Worm (Caenorhabditis elegans) whole organism, L1 larva: ENCODE data around the gene C24H12.4.

Experiments used
- C04F5.9 ChIP-seq: sonication (generic microtip); optimal IDR thresholded peaks from 2 replicates; lab custom pipeline; 2016; ENCODE audit warnings: missing genetic modification characterization, missing compliant biosample characterization
- aha-1 ChIP-seq: fragments of 150-350 bp; optimal IDR thresholded peaks from 2 replicates; lab custom pipeline; 2014; ENCODE audit warnings: missing biosample characterization, missing genetic modification characterization
- aly-2 ChIP-seq: fragments of 150-350 bp; optimal IDR thresholded peaks from 2 replicates; lab custom pipeline; 2014; ENCODE audit warnings: missing biosample characterization, missing genetic modification characterization
- ceh-82 ChIP-seq, 3 experiments: fragments of 150-350 bp in 1 of 3; sonication (generic microtip) in 2 of 3; optimal IDR thresholded peaks; 2 replicates each; lab custom pipeline; 2014 to 2017; ENCODE audit warnings: missing biosample characterization in 3 of 3, missing genetic modification characterization in 3 of 3
- ces-1 ChIP-seq: fragments of 150-350 bp; optimal IDR thresholded peaks from 2 replicates; lab custom pipeline; 2014; ENCODE audit warnings: missing biosample characterization, missing genetic modification reagents, missing genetic modification characterization
- dpl-1 ChIP-seq, 3 experiments: fragments of 150-350 bp in 2 of 3; sonication (generic microtip) in 1 of 3; optimal IDR thresholded peaks; 2 replicates each; lab custom pipeline; 2014 to 2017; ENCODE audit warnings: missing biosample characterization in 3 of 3, missing genetic modification characterization in 3 of 3, missing genetic modification reagents in 3 of 3
- efl-1 ChIP-seq, 4 experiments: fragments of 150-350 bp; optimal IDR thresholded peaks in 3 of 4; peaks in 1 of 4; 1 replicate in 1 of 4; 2 replicates in 3 of 4; lab custom pipeline; 2014; ENCODE audit warnings: missing biosample characterization in 2 of 4, missing genetic modification characterization in 2 of 4, missing genetic modification reagents in 2 of 4
- efl-3 ChIP-seq: fragments of 200-800 bp; sonication (Bioruptor generic); optimal IDR thresholded peaks from 2 replicates; lab custom pipeline; 2018; ENCODE audit warnings: mild to moderate bottlenecking, missing genetic modification characterization, missing compliant biosample characterization
- egl-13 ChIP-seq: sonication (generic microtip); optimal IDR thresholded peaks from 2 replicates; lab custom pipeline; 2016; ENCODE audit warnings: missing genotype, missing genetic modification reagents, missing genetic modification characterization, missing compliant biosample characterization
- egl-27 ChIP-seq, 2 experiments: fragments of 150-350 bp in 1 of 2; sonication (generic microtip); optimal IDR thresholded peaks; 3 replicates each; lab custom pipeline; 2017 to 2018; ENCODE audit warnings: missing biosample characterization in 2 of 2, missing genetic modification characterization in 2 of 2, missing genetic modification reagents in 2 of 2
- ets-5 ChIP-seq: fragments of 200-800 bp; sonication (Bioruptor generic); IDR thresholded peaks from 2 replicates; pipeline ENCODE4 v1.3.6; 2022; ENCODE audit warnings: missing genetic modification characterization, missing compliant biosample characterization
- fkh-10 ChIP-seq: sonication (generic microtip); optimal IDR thresholded peaks from 2 replicates; lab custom pipeline; 2017; ENCODE audit warnings: missing biosample characterization, missing genetic modification reagents, missing genetic modification characterization
- grh-1 ChIP-seq: fragments of 200-800 bp; sonication (Bioruptor generic); IDR thresholded peaks from 2 replicates; pipeline ENCODE4 v1.3.6; 2022; ENCODE audit warnings: missing genetic modification reagents, missing genetic modification characterization, missing compliant biosample characterization
- hlh-4 ChIP-seq: sonication (generic microtip); optimal IDR thresholded peaks from 2 replicates; lab custom pipeline; 2016; ENCODE audit warnings: mild to moderate bottlenecking, missing genetic modification characterization, missing compliant biosample characterization
- hpl-2 ChIP-seq: fragments of 150-350 bp; optimal IDR thresholded peaks from 2 replicates; lab custom pipeline; 2014; ENCODE audit warnings: missing biosample characterization, missing genetic modification reagents, missing genetic modification characterization
- isw-1 ChIP-seq: fragments of 200-800 bp; sonication (Bioruptor generic); IDR thresholded peaks from 2 replicates; pipeline ENCODE4 v1.3.6; 2022; ENCODE audit warnings: missing genetic modification characterization, missing compliant biosample characterization
- lin-13 ChIP-seq: fragments of 150-350 bp; optimal IDR thresholded peaks from 2 replicates; lab custom pipeline; 2014; ENCODE audit warnings: missing biosample characterization, missing genetic modification reagents, missing genetic modification characterization
- lin-15B ChIP-seq: fragments of 150-350 bp; sonication (generic microtip); optimal IDR thresholded peaks from 3 replicates; lab custom pipeline; 2014; ENCODE audit warnings: missing biosample characterization, missing genetic modification characterization
- lin-35 ChIP-seq, 2 experiments: fragments of 150-350 bp; optimal IDR thresholded peaks; 2 replicates each; lab custom pipeline; 2014; ENCODE audit warnings: missing biosample characterization in 2 of 2, missing genetic modification characterization in 2 of 2, missing genetic modification reagents in 2 of 2
- mab-9 ChIP-seq: fragments of 200-800 bp; sonication (Bioruptor generic); IDR thresholded peaks from 2 replicates; pipeline ENCODE4 v1.3.6; 2022; ENCODE audit warnings: missing genetic modification reagents, missing genetic modification characterization, missing compliant biosample characterization
- mdl-1 ChIP-seq, 2 experiments: fragments of 150-350 bp; optimal IDR thresholded peaks; 2 replicates each; lab custom pipeline; 2014 to 2017; ENCODE audit warnings: missing biosample characterization in 2 of 2, missing genetic modification characterization in 2 of 2, inconsistent platforms in 1 of 2
- mef-2 ChIP-seq: fragments of 150-350 bp; optimal IDR thresholded peaks from 2 replicates; lab custom pipeline; 2014; ENCODE audit warnings: missing biosample characterization, missing genetic modification characterization
- nhr-11 ChIP-seq: fragments of 150-350 bp; optimal IDR thresholded peaks from 2 replicates; lab custom pipeline; 2014; ENCODE audit warnings: missing biosample characterization, missing genetic modification characterization
- nhr-19 ChIP-seq: fragments of 200-800 bp; sonication (Bioruptor generic); conservative IDR thresholded peaks from 2 replicates; pipeline ENCODE4 v1.3.6; 2022; ENCODE audit warnings: missing genetic modification characterization, missing compliant biosample characterization
- nhr-28 ChIP-seq: fragments of 150-350 bp; optimal IDR thresholded peaks from 2 replicates; lab custom pipeline; 2014; ENCODE audit warnings: missing biosample characterization, missing genetic modification characterization
- nhr-47 ChIP-seq: sonication (generic microtip); optimal IDR thresholded peaks from 2 replicates; lab custom pipeline; 2016; ENCODE audit warnings: mild to moderate bottlenecking, missing genetic modification characterization, moderate library complexity, missing compliant biosample characterization
- nhr-85 ChIP-seq: sonication (generic microtip); peaks from one replicate; lab custom pipeline; 2016; ENCODE audit warnings: missing genetic modification characterization, inconsistent platforms, missing compliant biosample characterization
- nhr-90 ChIP-seq: sonication (generic microtip); optimal IDR thresholded peaks from 2 replicates; lab custom pipeline; 2016; ENCODE audit warnings: mild to moderate bottlenecking, missing genetic modification characterization, missing compliant biosample characterization; ENCODE audit not compliant: poor library complexity
- pag-3 ChIP-seq: sonication (generic microtip); optimal IDR thresholded peaks from 2 replicates; lab custom pipeline; 2017; ENCODE audit warnings: missing genetic modification characterization, mild to moderate bottlenecking, missing compliant biosample characterization, antibody characterized with exemption, borderline replicate concordance; ENCODE audit not compliant: insufficient read depth
- pqm-1 ChIP-seq: sonication (generic microtip); optimal IDR thresholded peaks from 3 replicates; lab custom pipeline; 2017; ENCODE audit warnings: missing biosample characterization, missing genetic modification characterization
- rnt-1 ChIP-seq: sonication (generic microtip); optimal IDR thresholded peaks from 2 replicates; lab custom pipeline; 2016; ENCODE audit warnings: mild to moderate bottlenecking, missing genetic modification characterization, moderate library complexity, missing compliant biosample characterization
- skn-1 ChIP-seq: fragments of 150-350 bp; optimal IDR thresholded peaks from 2 replicates; lab custom pipeline; 2014; ENCODE audit warnings: missing biosample characterization, missing genetic modification characterization
- snpc-4 ChIP-seq: fragments of 150-350 bp; optimal IDR thresholded peaks from 2 replicates; lab custom pipeline; 2014; ENCODE audit warnings: missing biosample characterization, missing genetic modification characterization
- sox-4 ChIP-seq: sonication (generic microtip); optimal IDR thresholded peaks from 2 replicates; lab custom pipeline; 2016; ENCODE audit warnings: missing genetic modification characterization, missing compliant biosample characterization
- sup-37 ChIP-seq: fragments of 200-800 bp; sonication (Bioruptor generic); optimal IDR thresholded peaks from 2 replicates; lab custom pipeline; 2018; ENCODE audit warnings: mild to moderate bottlenecking, missing genetic modification characterization, missing compliant biosample characterization
- swsn-7 ChIP-seq: sonication (generic microtip); optimal IDR thresholded peaks from 2 replicates; lab custom pipeline; 2016; ENCODE audit warnings: missing genetic modification characterization, missing compliant biosample characterization
- tbx-2 ChIP-seq: sonication (generic microtip); optimal IDR thresholded peaks from 2 replicates; lab custom pipeline; 2016; ENCODE audit warnings: missing genetic modification characterization, missing compliant biosample characterization
- tlp-1 ChIP-seq: fragments of 150-350 bp; optimal IDR thresholded peaks from 2 replicates; lab custom pipeline; 2014; ENCODE audit warnings: missing biosample characterization, missing genetic modification characterization
- unc-130 ChIP-seq: fragments of 150-350 bp; optimal IDR thresholded peaks from 2 replicates; lab custom pipeline; 2017; ENCODE audit warnings: missing biosample characterization, missing genetic modification characterization, inconsistent platforms
- unc-30 ChIP-seq: sonication (generic microtip); optimal IDR thresholded peaks from 2 replicates; lab custom pipeline; 2017; ENCODE audit warnings: missing biosample characterization, missing genetic modification characterization
- unc-62 ChIP-seq: fragments of 150-350 bp; optimal IDR thresholded peaks from 2 replicates; lab custom pipeline; 2014; ENCODE audit warnings: missing biosample characterization, missing genetic modification reagents, missing genetic modification characterization
- unc-86 ChIP-seq: sonication (generic microtip); optimal IDR thresholded peaks from 2 replicates; lab custom pipeline; 2016; ENCODE audit warnings: missing genetic modification characterization, missing compliant biosample characterization
- vab-15 ChIP-seq: sonication (generic microtip); optimal IDR thresholded peaks from 2 replicates; lab custom pipeline; 2017; ENCODE audit warnings: missing genotype, mild to moderate bottlenecking, missing genetic modification characterization, missing compliant biosample characterization
- xbp-1 ChIP-seq: sonication (generic microtip); optimal IDR thresholded peaks from 2 replicates; lab custom pipeline; 2016; ENCODE audit warnings: missing genetic modification characterization, missing compliant biosample characterization
- zip-4 ChIP-seq: fragments of 200-800 bp; sonication (Bioruptor generic); optimal IDR thresholded peaks from 2 replicates; lab custom pipeline; 2018; ENCODE audit warnings: mild to moderate bottlenecking, missing genetic modification characterization, moderate library complexity, missing compliant biosample characterization
- ztf-4 ChIP-seq: fragments of 150-350 bp; optimal IDR thresholded peaks from 2 replicates; lab custom pipeline; 2014; ENCODE audit warnings: missing biosample characterization, missing genetic modification characterization

The C24H12.4 gene

ce11 chrII:410832-411231 is at the start of gene C24H12.4, which contains the start of gene dnsn-1 (continued):
- peak; percentile 97 for TF ChIP-seq swsn-7
- peak; percentile 90 for TF ChIP-seq sup-37 (GFP tag; lab: Kevin White, UChicago)
- peak; percentile 57 for TF ChIP-seq nhr-11 (tag; lab: Kevin White, UChicago)
- peak; percentile 85 for TF ChIP-seq ztf-4 (tag; lab: Kevin White, UChicago)
- TF ChIP-seq mdl-1 (tag; optimal IDR thresholded peaks at IDR 0.05; lab: Kevin White, UChicago), result peak in 1 of 2 experiments; percentile 88
- TF ChIP-seq snpc-4 (tag; lab: Kevin White, UChicago), result peak; percentile 86
- peak; percentile 95 for TF ChIP-seq unc-86
- peak; percentile 95 for TF ChIP-seq rnt-1 (tag; lab: Kevin White, UChicago)
- TF ChIP-seq aha-1 (tag; lab: Kevin White, UChicago), result peak; percentile 75
- peak in 1 of 2 experiments; percentile 1 for TF ChIP-seq egl-27 (tag; optimal IDR thresholded peaks at IDR 0.05; lab: Kevin White, UChicago)
- peak; percentile 98 for TF ChIP-seq nhr-47 (tag; lab: Kevin White, UChicago)
- peak; percentile 54 for TF ChIP-seq hpl-2 (GFP tag; lab: Kevin White, UChicago)
- peak; percentile 44 for TF ChIP-seq vab-15 (tag; lab: Kevin White, UChicago)
- peak; percentile 86 for TF ChIP-seq zip-4 (GFP tag; lab: Kevin White, UChicago)
- TF ChIP-seq aly-2 (tag; lab: Kevin White, UChicago), result peak; percentile 83
- TF ChIP-seq C04F5.9 (tag; lab: Kevin White, UChicago), result peak; percentile 87
- TF ChIP-seq tlp-1, result no peak
- peak; percentile 97 for TF ChIP-seq lin-15B (tag; lab: Kevin White, UChicago)
- TF ChIP-seq dpl-1 (GFP tag; optimal IDR thresholded peaks at IDR 0.05; lab: Kevin White, UChicago), result peak; percentile 96 to 97 (median 96)
- peak; percentile 99 for TF ChIP-seq unc-130 (tag; lab: Kevin White, UChicago)
- peak; percentile 93 for TF ChIP-seq lin-13 (GFP tag; lab: Kevin White, UChicago)
- peak; percentile 93 for TF ChIP-seq nhr-85 (tag; lab: Kevin White, UChicago)
- no peak for TF ChIP-seq ces-1
- TF ChIP-seq tbx-2 (tag; lab: Kevin White, UChicago), result peak; percentile 98
- TF ChIP-seq efl-3, result peak; percentile 71
- TF ChIP-seq xbp-1 (tag; lab: Kevin White, UChicago), result peak; percentile 95
- TF ChIP-seq egl-13 (tag; lab: Kevin White, UChicago), result peak; percentile 94
- no peak for TF ChIP-seq nhr-28 (tag; lab: Kevin White, UChicago)
- no peak for TF ChIP-seq unc-62 (GFP tag; lab: Kevin White, UChicago)
- peak; percentile 95 to 97 for TF ChIP-seq lin-35 (GFP tag; optimal IDR thresholded peaks at IDR 0.05; lab: Kevin White, UChicago)
- TF ChIP-seq mef-2 (tag; lab: Kevin White, UChicago), result peak; percentile 49
- TF ChIP-seq hlh-4 (tag; lab: Kevin White, UChicago), result no peak
- TF ChIP-seq, all 84 proteins: peak for 68

- TF ChIP-seq pqm-1, result no peak
- TF ChIP-seq nhr-90 (tag; lab: Kevin White, UChicago), result no peak
- TF ChIP-seq xbp-1 (tag; lab: Kevin White, UChicago), result no peak
- TF ChIP-seq tlp-1, result no peak
- no peak for TF ChIP-seq ets-5 (GFP tag; lab: Robert Waterston, UW)
- no peak for TF ChIP-seq nhr-19 (GFP tag; lab: Robert Waterston, UW)
- no peak for TF ChIP-seq skn-1 (tag; lab: Kevin White, UChicago)
- TF ChIP-seq efl-1 (optimal IDR thresholded peaks at IDR 0.05; lab: Kevin White, UChicago), result no peak
- TF ChIP-seq efl-1 (GFP tag; optimal IDR thresholded peaks at IDR 0.05 in 1 of 2; lab: Kevin White, UChicago), result no peak
- no peak for TF ChIP-seq unc-30 (tag; lab: Kevin White, UChicago)
- TF ChIP-seq, all 84 proteins: peak for 0
Measured at ce11 chrII:367455-367854, 43.6 kb upstream of the C24H12.4 start, which contains the start of gene ptr-3. TSS of gene ptr-3 (minus strand) at chrII:367555.

- TF ChIP-seq nhr-90 (tag; lab: Kevin White, UChicago) (no peak), pag-3 (tag; lab: Kevin White, UChicago) (no peak), ces-1 (no peak), ceh-82 (tag; optimal IDR thresholded peaks at IDR 0.05; lab: Kevin White, UChicago) (no peak), mab-9 (GFP tag; lab: Robert Waterston, UW) (no peak), fkh-10 (GFP tag; lab: Kevin White, UChicago) (no peak), isw-1 (GFP tag; lab: Robert Waterston, UW) (no peak), unc-86 (no peak), sox-4 (tag; lab: Kevin White, UChicago) (no peak), pqm-1 (no peak), grh-1 (GFP tag; lab: Robert Waterston, UW) (no peak), mef-2 (tag; lab: Kevin White, UChicago) (no peak), skn-1 (tag; lab: Kevin White, UChicago) (no peak)
Measured at ce11 chrII:370394-370793, 40.6 kb upstream of the C24H12.4 start.
